Fruit fly (Drosophila melanogaster) whole organism, embryonic: ENCODE data around the gene lqf.

Experiments
- CG12155 ChIP-seq: fragments of 200-800 bp; sonication (Bioruptor generic); optimal IDR thresholded peaks from 3 replicates; lab custom pipeline; 2016; ENCODE audit warnings: missing biosample characterization, missing genetic modification characterization
- CG15479 ChIP-seq: fragments of 200-800 bp; sonication (Bioruptor generic); optimal IDR thresholded peaks from 3 replicates; lab custom pipeline; 2019; ENCODE audit warnings: missing biosample characterization, mild to moderate bottlenecking, missing genetic modification characterization, moderate library complexity
- CG16779 ChIP-seq: fragments of 200-800 bp; sonication (Bioruptor generic); IDR thresholded peaks from 2 replicates; pipeline ENCODE4 v1.3.6; 2022; ENCODE audit warnings: missing biosample characterization, missing genetic modification characterization
- CG17385 ChIP-seq: fragments of 200-800 bp; sonication (Bioruptor generic); optimal IDR thresholded peaks from 3 replicates; lab custom pipeline; 2018; ENCODE audit warnings: missing biosample characterization, mild to moderate bottlenecking, missing genetic modification characterization
- CG1832 ChIP-seq: fragments of 200-800 bp; sonication (Bioruptor generic); optimal IDR thresholded peaks from 2 replicates; lab custom pipeline; 2017; ENCODE audit warnings: missing biosample characterization, mild to moderate bottlenecking, missing genetic modification characterization, inconsistent platforms
- CG2120 ChIP-seq: fragments of 200-800 bp; sonication (Bioruptor generic); optimal IDR thresholded peaks from 3 replicates; lab custom pipeline; 2016; ENCODE audit warnings: missing biosample characterization, missing genetic modification characterization
- CG2875 ChIP-seq: fragments of 200-800 bp; sonication (Bioruptor generic); optimal IDR thresholded peaks from 2 replicates; lab custom pipeline; 2017; ENCODE audit warnings: missing biosample characterization, mild to moderate bottlenecking, missing genetic modification characterization, missing genetic modification reagents
- CG32772 ChIP-seq: fragments of 200-800 bp; sonication (Bioruptor generic); IDR thresholded peaks from 2 replicates; pipeline ENCODE4 v1.3.6; 2022; ENCODE audit warnings: missing biosample characterization, missing genetic modification characterization
- CG3847 ChIP-seq: fragments of 200-800 bp; sonication (Bioruptor generic); IDR thresholded peaks from 2 replicates; pipeline ENCODE4 v1.3.6; 2022; ENCODE audit warnings: missing biosample characterization, missing genetic modification characterization
- CG6689 ChIP-seq: fragments of 200-800 bp; sonication (Bioruptor generic); IDR thresholded peaks from 2 replicates; pipeline ENCODE4 v1.3.6; 2022; ENCODE audit warnings: missing biosample characterization, missing genetic modification characterization
- CG6765 ChIP-seq: fragments of 200-800 bp; sonication (Bioruptor generic); optimal IDR thresholded peaks from 3 replicates; lab custom pipeline; 2017; ENCODE audit warnings: missing biosample characterization, mild to moderate bottlenecking, missing genetic modification characterization
- CG8290 ChIP-seq, 3 experiments: fragments of 200-800 bp; sonication (Bioruptor generic); optimal IDR thresholded peaks; 2 replicates each; lab custom pipeline; 2016 to 2019; ENCODE audit warnings: missing biosample characterization in 3 of 3, missing genetic modification characterization in 3 of 3, mild to moderate bottlenecking in 2 of 3, moderate library complexity in 1 of 3
- Chrac-16 ChIP-seq: fragments of 200-800 bp; sonication (Bioruptor generic); optimal IDR thresholded peaks from 3 replicates; lab custom pipeline; 2016; ENCODE audit warnings: missing biosample characterization, missing genetic modification characterization
- Drgx ChIP-seq: fragments of 200-800 bp; sonication (Bioruptor generic); IDR thresholded peaks from 2 replicates; pipeline ENCODE4 v1.3.6; 2022; ENCODE audit warnings: missing biosample characterization, missing genetic modification characterization
- HLH4C ChIP-seq: fragments of 200-800 bp; sonication (Bioruptor generic); IDR thresholded peaks from 3 replicates; pipeline ENCODE4 v1.3.6; 2022; ENCODE audit warnings: missing biosample characterization, missing genetic modification characterization; ENCODE audit not compliant: partially characterized antibody
- HmgZ ChIP-seq: fragments of 200-800 bp; sonication (Bioruptor generic); optimal IDR thresholded peaks from 2 replicates; lab custom pipeline; 2018; ENCODE audit warnings: missing biosample characterization, mild to moderate bottlenecking, missing genetic modification characterization
- Kr ChIP-seq: fragments of 200-800 bp; sonication (Bioruptor generic); optimal IDR thresholded peaks from 2 replicates; lab custom pipeline; 2017; ENCODE audit warnings: missing biosample characterization, mild to moderate bottlenecking, missing genetic modification characterization
- Med ChIP-seq: fragments of 200-800 bp; sonication (Bioruptor generic); peaks from one replicate; lab custom pipeline; 2016; ENCODE audit warnings: missing biosample characterization, missing genetic modification characterization, mild to moderate bottlenecking, inconsistent platforms, moderate library complexity
- Meics ChIP-seq: fragments of 200-800 bp; sonication (Bioruptor generic); optimal IDR thresholded peaks from 2 replicates; lab custom pipeline; 2017; ENCODE audit warnings: missing biosample characterization, mild to moderate bottlenecking, missing genetic modification characterization
- Ptx1 ChIP-seq: fragments of 200-800 bp; sonication (Bioruptor generic); IDR thresholded peaks from 2 replicates; pipeline ENCODE4 v1.3.6; 2022; ENCODE audit warnings: missing biosample characterization, missing genetic modification characterization
- Ravus ChIP-seq: fragments of 200-800 bp; sonication (Bioruptor generic); IDR thresholded peaks from 2 replicates; pipeline ENCODE4 v1.3.6; 2022; ENCODE audit warnings: missing biosample characterization, missing genetic modification characterization
- Xbp1 ChIP-seq: fragments of 200-800 bp; sonication (Bioruptor generic); optimal IDR thresholded peaks from 3 replicates; lab custom pipeline; 2016; ENCODE audit warnings: missing biosample characterization, mild to moderate bottlenecking, missing genetic modification characterization
- amos ChIP-seq: fragments of 200-800 bp; sonication (Bioruptor generic); IDR thresholded peaks from 2 replicates; pipeline ENCODE4 v1.3.6; 2022; ENCODE audit warnings: missing biosample characterization, missing genetic modification characterization; ENCODE audit not compliant: partially characterized antibody
- ara ChIP-seq: fragments of 200-800 bp; sonication (Bioruptor generic); IDR thresholded peaks from 2 replicates; pipeline ENCODE4 v1.3.6; 2022; ENCODE audit warnings: missing biosample characterization, missing genetic modification characterization
- cg ChIP-seq: fragments of 200-800 bp; sonication (Bioruptor generic); optimal IDR thresholded peaks from 3 replicates; lab custom pipeline; 2019; ENCODE audit warnings: missing biosample characterization, mild to moderate bottlenecking, missing genetic modification characterization, moderate library complexity
- cwo ChIP-seq: fragments of 200-800 bp; sonication (Bioruptor generic); optimal IDR thresholded peaks from 3 replicates; lab custom pipeline; 2017; ENCODE audit warnings: missing biosample characterization, missing genetic modification characterization, mild to moderate bottlenecking, moderate library complexity, missing genetic modification reagents
- dpn ChIP-seq, 2 experiments: fragments of 200-800 bp; sonication (Bioruptor generic); optimal IDR thresholded peaks; 3 replicates each; lab custom pipeline; 2016; ENCODE audit warnings: missing biosample characterization in 2 of 2, missing genetic modification characterization in 2 of 2
- fd3F ChIP-seq: fragments of 200-800 bp; sonication (Bioruptor generic); optimal IDR thresholded peaks from 2 replicates; lab custom pipeline; 2018; ENCODE audit warnings: missing biosample characterization, mild to moderate bottlenecking, missing genetic modification characterization, moderate library complexity
- gce ChIP-seq: fragments of 200-800 bp; sonication (Bioruptor generic); IDR thresholded peaks from 3 replicates; pipeline ENCODE4 v1.3.6; 2022; ENCODE audit warnings: missing biosample characterization, missing genetic modification characterization
- kni ChIP-seq: fragments of 200-800 bp; sonication (Bioruptor generic); optimal IDR thresholded peaks from 3 replicates; lab custom pipeline; 2017; ENCODE audit warnings: mild to moderate bottlenecking, missing biosample characterization, missing genetic modification reagents, missing genetic modification characterization
- lab ChIP-seq: fragments of 200-800 bp; sonication (Bioruptor generic); optimal IDR thresholded peaks from 3 replicates; lab custom pipeline; 2017; ENCODE audit warnings: missing biosample characterization, missing genetic modification characterization, mild to moderate bottlenecking, moderate library complexity, missing genetic modification reagents
- lilli ChIP-seq: fragments of 200-800 bp; sonication (Bioruptor generic); optimal IDR thresholded peaks from 3 replicates; lab custom pipeline; 2016; ENCODE audit warnings: missing biosample characterization, missing genetic modification characterization
- oc ChIP-seq: fragments of 200-800 bp; sonication (Bioruptor generic); optimal IDR thresholded peaks from 2 replicates; lab custom pipeline; 2018; ENCODE audit warnings: missing biosample characterization, mild to moderate bottlenecking, missing genetic modification characterization, moderate library complexity
- org-1 ChIP-seq: fragments of 200-800 bp; sonication (Bioruptor generic); optimal IDR thresholded peaks from 2 replicates; lab custom pipeline; 2017; ENCODE audit warnings: missing biosample characterization, missing genetic modification characterization
- otp ChIP-seq: fragments of 200-800 bp; sonication (Bioruptor generic); IDR thresholded peaks from 3 replicates; pipeline ENCODE4, ENCODE4 v1.3.6; 2022; ENCODE audit warnings: missing biosample characterization, missing genetic modification characterization
- pan ChIP-seq, 4 experiments: fragments of >200 bp in 3 of 4; fragments of 200-800 bp in 1 of 4; sonication (Bioruptor generic) in 1 of 4; optimal IDR thresholded peaks in 3 of 4; IDR thresholded peaks in 1 of 4; 2 replicates each; pipeline versions ENCODE4 v1.3.6 to Lab custom; 2017 to 2022; ENCODE audit warnings: missing biosample characterization in 2 of 4, missing genetic modification characterization in 2 of 4, mixed read lengths in 1 of 4
- pita ChIP-seq: fragments of 200-800 bp; sonication (Bioruptor generic); optimal IDR thresholded peaks from 2 replicates; lab custom pipeline; 2017; ENCODE audit warnings: missing biosample characterization, mild to moderate bottlenecking, missing genetic modification characterization
- repo ChIP-seq: fragments of 200-800 bp; sonication (Bioruptor generic); optimal IDR thresholded peaks from 2 replicates; lab custom pipeline; 2016; ENCODE audit warnings: missing biosample characterization, missing genetic modification characterization
- sd ChIP-seq: fragments of 200-800 bp; sonication (Bioruptor generic); optimal IDR thresholded peaks from 3 replicates; lab custom pipeline; 2018; ENCODE audit warnings: missing biosample characterization, mild to moderate bottlenecking, missing genetic modification characterization, moderate library complexity
- sens-2 ChIP-seq: fragments of 200-800 bp; sonication (Bioruptor generic); IDR thresholded peaks from 2 replicates; pipeline ENCODE4 v1.3.6; 2022; ENCODE audit warnings: missing biosample characterization, missing genetic modification characterization
- shn ChIP-seq: fragments of 200-800 bp; sonication (Bioruptor generic); optimal IDR thresholded peaks from 3 replicates; lab custom pipeline; 2016; ENCODE audit warnings: missing biosample characterization, missing genetic modification characterization
- sob ChIP-seq: fragments of 200-800 bp; sonication (Bioruptor generic); IDR thresholded peaks from 2 replicates; pipeline ENCODE4 v1.3.6; 2022; ENCODE audit warnings: missing biosample characterization, missing genetic modification characterization
- stc ChIP-seq: fragments of 200-800 bp; sonication (Bioruptor generic); IDR thresholded peaks from 2 replicates; pipeline ENCODE4 v1.3.6; 2022; ENCODE audit warnings: missing biosample characterization, missing genetic modification characterization
- tgo ChIP-seq: fragments of 200-800 bp; sonication (Bioruptor generic); IDR thresholded peaks from 3 replicates; pipeline ENCODE4 v1.3.6; 2022; ENCODE audit warnings: missing biosample characterization, missing genetic modification characterization
- unpg ChIP-seq: fragments of 200-800 bp; sonication (Bioruptor generic); optimal IDR thresholded peaks from 3 replicates; lab custom pipeline; 2018; ENCODE audit warnings: missing biosample characterization, mild to moderate bottlenecking, missing genetic modification characterization, moderate library complexity
- vvl ChIP-seq: fragments of 200-800 bp; sonication (Bioruptor generic); IDR thresholded peaks from 2 replicates; pipeline ENCODE4 v1.3.6; 2022; ENCODE audit warnings: missing biosample characterization, missing genetic modification characterization

Gene lqf

DNA sequence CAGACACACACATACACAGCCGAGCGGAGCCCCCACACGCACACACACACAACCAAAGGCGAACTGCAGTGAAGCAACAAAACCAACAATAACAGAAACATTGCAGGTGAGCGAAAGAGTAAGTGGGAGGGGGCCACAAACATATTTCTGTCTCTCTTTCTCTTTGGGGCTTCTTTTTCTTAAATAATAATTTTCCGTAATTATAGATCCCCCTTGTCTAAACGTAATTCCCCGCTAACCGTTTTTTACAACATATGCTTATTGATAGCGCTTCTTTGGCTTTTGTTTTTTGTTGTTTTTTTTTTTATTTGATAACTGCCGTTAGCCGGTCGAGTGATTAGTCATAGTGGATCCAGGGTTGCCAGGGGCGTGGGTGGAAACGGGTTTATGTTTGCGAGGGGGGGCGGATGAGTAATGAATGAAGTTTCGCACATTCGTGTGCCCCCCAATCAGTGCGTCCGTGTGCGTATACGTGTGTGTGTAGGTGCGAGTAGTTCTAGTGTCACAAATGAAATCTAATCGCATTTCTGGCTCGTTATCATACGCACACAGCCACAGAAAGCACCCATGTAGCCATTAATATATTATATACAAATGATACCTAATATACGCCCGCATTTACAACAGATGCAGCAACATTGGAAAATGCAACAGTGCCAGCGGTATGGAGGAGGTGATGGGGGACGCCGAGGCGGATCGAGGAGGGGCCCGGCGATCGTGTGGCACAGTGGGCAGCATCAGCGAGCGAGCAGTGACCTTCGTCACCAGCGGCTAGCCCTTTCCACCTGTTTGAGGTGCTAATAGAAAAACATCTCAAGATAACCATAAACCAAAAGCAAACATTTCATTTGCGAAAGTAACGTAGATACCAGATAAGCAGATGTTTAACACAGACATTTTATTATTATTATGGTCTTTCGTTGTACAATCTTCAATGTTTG is 771 bp downstream of the lqf start (continued):
- TF ChIP-seq Drgx (GFP tag; lab: Robert Waterston, UW) (peak; percentile 63), lilli (GFP tag; lab: Kevin White, UChicago) (peak; percentile 21), CG12155 (GFP tag; lab: Kevin White, UChicago) (peak; percentile 17), CG8290 (GFP tag; optimal IDR thresholded peaks at IDR 0.05; lab: Kevin White, UChicago) (no peak), CG8290 (tag; optimal IDR thresholded peaks at IDR 0.05; lab: Kevin White, UChicago) (peak in 1 of 2 experiments; percentile 63), Chrac-16 (no peak), kni (GFP tag; lab: Kevin White, UChicago) (peak; percentile 52), Med (GFP tag; lab: Kevin White, UChicago) (peak; percentile 79), Ptx1 (GFP tag; lab: Robert Waterston, UW) (0 out of 2 replicates have a peak, but pooled peaks have one; percentile 10), sob (GFP tag; lab: Robert Waterston, UW) (peak; percentile 27; the same call in 1 of the 2 replicates), repo (no peak), HLH4C (GFP tag; lab: Robert Waterston, UW) (0 out of 3 replicates have a peak, but pooled peaks have one; percentile 29), org-1 (GFP tag; lab: Kevin White, UChicago) (peak; percentile 17), tgo (GFP tag; lab: Robert Waterston, UW) (0 out of 3 replicates have a peak, but pooled peaks have one; percentile 25), CG2120 (GFP tag; lab: Kevin White, UChicago) (peak; percentile 48), pita (GFP tag; lab: Kevin White, UChicago) (no peak), CG6765 (GFP tag; lab: Kevin White, UChicago) (peak; percentile 28), Kr (no peak), HmgZ (tag; lab: Kevin White, UChicago) (peak; percentile 21), cwo (GFP tag; lab: Kevin White, UChicago) (peak; percentile 33), sens-2 (GFP tag; lab: Robert Waterston, UW) (peak; percentile 39; the same call in 1 of the 2 replicates), oc (tag; lab: Kevin White, UChicago) (no peak), CG17385 (peak; percentile 7), Xbp1 (GFP tag; lab: Kevin White, UChicago) (peak; percentile 31), sd (tag; lab: Kevin White, UChicago) (peak; percentile 73), stc (no peak), Meics (GFP tag; lab: Kevin White, UChicago) (peak; percentile 59), cg (GFP tag; lab: Kevin White, UChicago) (peak; percentile 86), gce (GFP tag; lab: Robert Waterston, UW) (no peak), pan (optimal IDR thresholded peaks at IDR 0.05; lab: Kevin White, UChicago) (no peak), pan (GFP tag; optimal IDR thresholded peaks at IDR 0.05 in 1 of 2, IDR thresholded peaks at IDR 0.05 in 1 of 2) (peak in 1 of 2 experiments; percentile 31), CG6689 (GFP tag; lab: Robert Waterston, UW) (peak; percentile 49), CG16779 (GFP tag; lab: Robert Waterston, UW) (0 out of 2 replicates have a peak, but pooled peaks have one; percentile 6), CG3847 (GFP tag; lab: Robert Waterston, UW) (peak; percentile 6; the same call in 1 of the 2 replicates), CG2875 (no peak), otp (GFP tag; lab: Robert Waterston, UW) (0 out of 3 replicates have a peak, but pooled peaks have one; percentile 43), CG32772 (GFP tag; lab: Robert Waterston, UW) (no peak), dpn (GFP tag; optimal IDR thresholded peaks at IDR 0.05; lab: Kevin White, UChicago) (peak in 1 of 2 experiments; percentile 29), Ravus (no peak), fd3F (GFP tag; lab: Kevin White, UChicago) (no peak), shn (peak; percentile 39), unpg (GFP tag; lab: Kevin White, UChicago) (peak; percentile 36), ara (no peak), CG15479 (no peak), lab (GFP tag; lab: Kevin White, UChicago) (peak; percentile 55), vvl (GFP tag; lab: Robert Waterston, UW) (peak; percentile 12; the same call in 1 of the 2 replicates), CG1832 (GFP tag; lab: Kevin White, UChicago) (peak; percentile 15), amos (no peak)
